Fruit fly (Drosophila melanogaster) whole organism, adult: ENCODE results near the gene Fbw5.

Source experiments
- CG11617 ChIP-seq: fragments of 200-800 bp; sonication (Bioruptor generic); optimal IDR thresholded peaks from 2 replicates; lab custom pipeline; 2017; ENCODE audit warnings: mild to moderate bottlenecking, missing biosample characterization, missing genetic modification reagents, missing genetic modification characterization
- CG12768 ChIP-seq: fragments of 200-800 bp; sonication (Bioruptor generic); optimal IDR thresholded peaks from 2 replicates; lab custom pipeline; 2017; ENCODE audit warnings: missing biosample characterization, missing genetic modification characterization, mild to moderate bottlenecking, moderate library complexity, missing genetic modification reagents
- CG14711 ChIP-seq: fragments of 200-800 bp; sonication (Bioruptor generic); optimal IDR thresholded peaks from 2 replicates; lab custom pipeline; 2018; ENCODE audit warnings: missing biosample characterization, mild to moderate bottlenecking, missing genetic modification characterization, moderate library complexity
- CG1620 ChIP-seq: fragments of 200-800 bp; sonication (Bioruptor generic); optimal IDR thresholded peaks from 2 replicates; lab custom pipeline; 2016; ENCODE audit warnings: missing biosample characterization, missing genetic modification characterization
- CG33017 ChIP-seq: fragments of 200-800 bp; sonication (Bioruptor generic); optimal IDR thresholded peaks from 2 replicates; lab custom pipeline; 2018; ENCODE audit warnings: missing biosample characterization, mild to moderate bottlenecking, missing genetic modification characterization, moderate library complexity
- CG5204 ChIP-seq: fragments of 200-800 bp; sonication (Bioruptor generic); optimal IDR thresholded peaks from 2 replicates; lab custom pipeline; 2016; ENCODE audit warnings: missing biosample characterization, missing genetic modification characterization
- CG7045 ChIP-seq: fragments of 200-800 bp; sonication (Bioruptor generic); optimal IDR thresholded peaks from 2 replicates; lab custom pipeline; 2017; ENCODE audit warnings: missing biosample characterization, mild to moderate bottlenecking, missing genetic modification characterization
- CG7101 ChIP-seq: fragments of 200-800 bp; sonication (Bioruptor generic); optimal IDR thresholded peaks from 2 replicates; lab custom pipeline; 2018; ENCODE audit warnings: missing biosample characterization, mild to moderate bottlenecking, missing genetic modification characterization, moderate library complexity
- Clk ChIP-seq: fragments of 200-800 bp; sonication (Bioruptor generic); optimal IDR thresholded peaks from 2 replicates; lab custom pipeline; 2017; ENCODE audit warnings: missing biosample characterization, missing genetic modification characterization
- Crg-1 ChIP-seq: fragments of 200-800 bp; sonication (Bioruptor generic); optimal IDR thresholded peaks from 2 replicates; lab custom pipeline; 2016; ENCODE audit warnings: missing biosample characterization, missing genetic modification characterization
- Hr96 ChIP-seq: fragments of 200-800 bp; sonication (Bioruptor generic); optimal IDR thresholded peaks from 2 replicates; lab custom pipeline; 2016; ENCODE audit warnings: missing biosample characterization, missing genetic modification characterization
- Mnt ChIP-seq: fragments of 200-800 bp; sonication (Bioruptor generic); optimal IDR thresholded peaks from 2 replicates; lab custom pipeline; 2016; ENCODE audit warnings: missing biosample characterization, mild to moderate bottlenecking, missing genetic modification characterization
- bab1 ChIP-seq: fragments of 200-800 bp; sonication (Bioruptor generic); optimal IDR thresholded peaks from 3 replicates; lab custom pipeline; 2019; ENCODE audit warnings: missing biosample characterization, mild to moderate bottlenecking, missing genetic modification characterization, moderate library complexity
- cic ChIP-seq: fragments of 200-800 bp; sonication (Bioruptor generic); optimal IDR thresholded peaks from 2 replicates; lab custom pipeline; 2017; ENCODE audit warnings: missing biosample characterization, mild to moderate bottlenecking, missing genetic modification characterization, moderate library complexity
- cnc ChIP-seq, 2 experiments: fragments of >200 bp; optimal IDR thresholded peaks; 2 replicates each; lab custom pipeline; 2017
- kay ChIP-seq: fragments of 200-800 bp; sonication (Bioruptor generic); peaks from one replicate; lab custom pipeline; 2016; ENCODE audit warnings: missing biosample characterization, missing genetic modification characterization, borderline replicate concordance
- ovo ChIP-seq: fragments of 200-800 bp; sonication (Bioruptor generic); optimal IDR thresholded peaks from 2 replicates; lab custom pipeline; 2016; ENCODE audit warnings: missing biosample characterization, missing genetic modification characterization
- pad ChIP-seq: fragments of 200-800 bp; sonication (Bioruptor generic); optimal IDR thresholded peaks from 3 replicates; lab custom pipeline; 2017; ENCODE audit warnings: missing biosample characterization, missing genetic modification characterization, mild to moderate bottlenecking, moderate library complexity, missing genetic modification reagents
- tj ChIP-seq: fragments of 200-800 bp; sonication (Bioruptor generic); optimal IDR thresholded peaks from 3 replicates; lab custom pipeline; 2017; ENCODE audit warnings: missing biosample characterization, mild to moderate bottlenecking, missing genetic modification characterization, moderate library complexity
- toe ChIP-seq: fragments of 200-800 bp; sonication (Bioruptor generic); optimal IDR thresholded peaks from 2 replicates; lab custom pipeline; 2016; ENCODE audit warnings: missing biosample characterization, missing genetic modification characterization

The Fbw5 gene

dm6 chr2L:6082157-6082645 lies 16.4 kb upstream of the Fbw5 start, which contains the start of gene Kr-h1:
Gene Kr-h1, plus strand, starts transcription at chr2L:6082603.
- peak; percentile 78 for TF ChIP-seq tj (GFP tag; lab: Kevin White, UChicago)
- TF ChIP-seq CG33017 (tag; lab: Kevin White, UChicago), result peak; percentile 50
- TF ChIP-seq CG7101, result peak; percentile 5
- peak; percentile 64 to 95 for TF ChIP-seq cnc (optimal IDR thresholded peaks at IDR 0.05; lab: Kevin White, UChicago)
- no peak for TF ChIP-seq bab1 (GFP tag; lab: Kevin White, UChicago)
- no peak for TF ChIP-seq ovo
- peak; percentile 21 for TF ChIP-seq CG14711
- TF ChIP-seq Mnt, result peak; percentile 6
- TF ChIP-seq kay (GFP tag; lab: Kevin White, UChicago), result no peak
- TF ChIP-seq cic (GFP tag; lab: Kevin White, UChicago), result peak; percentile 90
- peak; percentile 67 for TF ChIP-seq CG12768 (GFP tag; lab: Kevin White, UChicago)

- TF ChIP-seq CG12768 (GFP tag; lab: Kevin White, UChicago), result peak; percentile 67
- peak; percentile 81 for TF ChIP-seq kay (GFP tag; lab: Kevin White, UChicago)
- peak; percentile 70 for TF ChIP-seq tj (GFP tag; lab: Kevin White, UChicago)
- peak; percentile 11 for TF ChIP-seq CG11617 (GFP tag; lab: Kevin White, UChicago)
- no peak for TF ChIP-seq Crg-1 (GFP tag; lab: Kevin White, UChicago)
- peak; percentile 29 for TF ChIP-seq toe (GFP tag; lab: Kevin White, UChicago)
- peak; percentile 54 for TF ChIP-seq Mnt
- TF ChIP-seq CG5204 (GFP tag; lab: Kevin White, UChicago), result no peak
- TF ChIP-seq CG14711, result no peak
- TF ChIP-seq cic (GFP tag; lab: Kevin White, UChicago), result peak; percentile 89
- peak; percentile 37 for TF ChIP-seq pad
- peak; percentile 22 for TF ChIP-seq Clk
- no peak for TF ChIP-seq cnc (optimal IDR thresholded peaks at IDR 0.05; lab: Kevin White, UChicago)
- TF ChIP-seq CG1620 (GFP tag; lab: Kevin White, UChicago), result peak; percentile 17
- no peak for TF ChIP-seq CG33017 (tag; lab: Kevin White, UChicago)
- TF ChIP-seq ovo, result no peak
- TF ChIP-seq CG7045 (GFP tag; lab: Kevin White, UChicago), result no peak
- no peak for TF ChIP-seq bab1 (GFP tag; lab: Kevin White, UChicago)
- peak; percentile 42 for TF ChIP-seq CG7101
- TF ChIP-seq Hr96 (GFP tag; lab: Kevin White, UChicago), result peak; percentile 34
These were observed 15.5 kb upstream of the Fbw5 start for dm6 chr2L:6081134-6081832.

- TF ChIP-seq cic (GFP tag; lab: Kevin White, UChicago) (peak; percentile 97), CG7101 (peak; percentile 62), CG7045 (GFP tag; lab: Kevin White, UChicago) (peak; percentile 74), CG14711 (peak; percentile 8), cnc (optimal IDR thresholded peaks at IDR 0.05; lab: Kevin White, UChicago) (no peak), Hr96 (GFP tag; lab: Kevin White, UChicago) (peak; percentile 63), tj (GFP tag; lab: Kevin White, UChicago) (peak; percentile 21), CG12768 (GFP tag; lab: Kevin White, UChicago) (peak; percentile 87), bab1 (GFP tag; lab: Kevin White, UChicago) (no peak), kay (GFP tag; lab: Kevin White, UChicago) (peak; percentile 85), pad (peak; percentile 46), toe (GFP tag; lab: Kevin White, UChicago) (peak; percentile 70), Crg-1 (GFP tag; lab: Kevin White, UChicago) (peak; percentile 52), ovo (peak; percentile 69), Mnt (peak; percentile 67), Clk (peak; percentile 74), CG11617 (GFP tag; lab: Kevin White, UChicago) (peak; percentile 22), CG5204 (GFP tag; lab: Kevin White, UChicago) (peak; percentile 8), CG33017 (tag; lab: Kevin White, UChicago) (peak; percentile 39), CG1620 (GFP tag; lab: Kevin White, UChicago) (peak; percentile 56)
These were observed 14.6 kb upstream of the Fbw5 start for dm6 chr2L:6080329-6080728.

dm6 chr2L:6078757-6079351 lies 13.1 kb upstream of the Fbw5 start:
- TF ChIP-seq kay (GFP tag; lab: Kevin White, UChicago) (peak; percentile 99), toe (GFP tag; lab: Kevin White, UChicago) (peak; percentile 68), CG5204 (GFP tag; lab: Kevin White, UChicago) (no peak), Mnt (peak; percentile 99), CG14711 (peak; percentile 18), Crg-1 (GFP tag; lab: Kevin White, UChicago) (peak; percentile 81), CG7101 (peak; percentile 40), CG1620 (GFP tag; lab: Kevin White, UChicago) (peak; percentile 31), CG11617 (GFP tag; lab: Kevin White, UChicago) (peak; percentile 48), bab1 (GFP tag; lab: Kevin White, UChicago) (peak; percentile 5), Hr96 (GFP tag; lab: Kevin White, UChicago) (no peak), ovo (peak; percentile 88), CG12768 (GFP tag; lab: Kevin White, UChicago) (peak; percentile 91), Clk (peak; percentile 91), CG7045 (GFP tag; lab: Kevin White, UChicago) (peak; percentile 13), cnc (optimal IDR thresholded peaks at IDR 0.05; lab: Kevin White, UChicago) (peak in 1 of 2 experiments; percentile 90), tj (GFP tag; lab: Kevin White, UChicago) (peak; percentile 100), cic (GFP tag; lab: Kevin White, UChicago) (peak; percentile 100), CG33017 (tag; lab: Kevin White, UChicago) (peak; percentile 55), pad (peak; percentile 86)

dm6 chr2L:6077632-6078031 lies 11.9 kb upstream of the Fbw5 start:
- TF ChIP-seq kay (GFP tag; lab: Kevin White, UChicago), result peak; percentile 98
- no peak for TF ChIP-seq Crg-1 (GFP tag; lab: Kevin White, UChicago)
